Fruit fly (Drosophila melanogaster) whole organism, embryonic: ENCODE measurements around the gene Ptp36E.
A peak's percentile ranks its signal among the peaks of the same experiment; 100 is the strongest.

Source experiments
- Adf1 ChIP-seq: fragments of 200-800 bp; sonication (Bioruptor generic); IDR thresholded peaks from 2 replicates; pipeline ENCODE4 v1.3.6; 2022; ENCODE audit warnings: missing biosample characterization, missing genetic modification characterization
- B-H2 ChIP-seq: fragments of 200-800 bp; sonication (Bioruptor generic); optimal IDR thresholded peaks from 2 replicates; lab custom pipeline; 2018; ENCODE audit warnings: missing biosample characterization, mild to moderate bottlenecking, missing genetic modification characterization
- CG10209 ChIP-seq: fragments of 200-800 bp; sonication (Bioruptor generic); optimal IDR thresholded peaks from 3 replicates; lab custom pipeline; 2017; ENCODE audit warnings: missing biosample characterization, mild to moderate bottlenecking, missing genetic modification characterization, missing genetic modification reagents
- CG12299 ChIP-seq: fragments of 200-800 bp; sonication (Bioruptor generic); optimal IDR thresholded peaks from 2 replicates; lab custom pipeline; 2018; ENCODE audit warnings: missing biosample characterization, mild to moderate bottlenecking, missing genetic modification characterization
- CG12769 ChIP-seq: fragments of 200-800 bp; sonication (Bioruptor generic); optimal IDR thresholded peaks from 2 replicates; lab custom pipeline; 2019; ENCODE audit warnings: missing biosample characterization, mild to moderate bottlenecking, missing genetic modification characterization, moderate library complexity
- CG1602 ChIP-seq: fragments of 200-800 bp; sonication (Bioruptor generic); optimal IDR thresholded peaks from 3 replicates; lab custom pipeline; 2016; ENCODE audit warnings: missing biosample characterization, missing genetic modification characterization
- CG16779 ChIP-seq: fragments of 200-800 bp; sonication (Bioruptor generic); IDR thresholded peaks from 2 replicates; pipeline ENCODE4 v1.3.6; 2022; ENCODE audit warnings: missing biosample characterization, missing genetic modification characterization
- CG16863 ChIP-seq: fragments of 200-800 bp; sonication (Bioruptor generic); optimal IDR thresholded peaks from 3 replicates; lab custom pipeline; 2016; ENCODE audit warnings: missing biosample characterization, missing genetic modification characterization
- CG17359 ChIP-seq: fragments of 200-800 bp; sonication (Bioruptor generic); optimal IDR thresholded peaks from 3 replicates; lab custom pipeline; 2018; ENCODE audit warnings: missing biosample characterization, mild to moderate bottlenecking, missing genetic modification characterization, moderate library complexity
- CG2678 ChIP-seq: fragments of 200-800 bp; sonication (Bioruptor generic); optimal IDR thresholded peaks from 3 replicates; lab custom pipeline; 2019; ENCODE audit warnings: missing biosample characterization, mild to moderate bottlenecking, missing genetic modification characterization, moderate library complexity
- CG34422 ChIP-seq: fragments of 200-800 bp; sonication (Bioruptor generic); IDR thresholded peaks from 3 replicates; pipeline ENCODE4 v1.3.6; 2022; ENCODE audit warnings: missing biosample characterization, missing genetic modification characterization
- CG42726 ChIP-seq: fragments of 200-800 bp; sonication (Bioruptor generic); IDR thresholded peaks from 2 replicates; pipeline ENCODE4 v1.3.6; 2022; ENCODE audit warnings: missing biosample characterization, missing genetic modification characterization; ENCODE audit not compliant: partially characterized antibody
- CG4820 ChIP-seq: fragments of 200-800 bp; sonication (Bioruptor generic); optimal IDR thresholded peaks from 3 replicates; lab custom pipeline; 2016; ENCODE audit warnings: missing biosample characterization, missing genetic modification characterization
- CG6654 ChIP-seq: fragments of 200-800 bp; sonication (Bioruptor generic); optimal IDR thresholded peaks from 2 replicates; lab custom pipeline; 2017; ENCODE audit warnings: missing biosample characterization, mild to moderate bottlenecking, missing genetic modification characterization
- CG7786 ChIP-seq: fragments of 200-800 bp; sonication (Bioruptor generic); optimal IDR thresholded peaks from 2 replicates; lab custom pipeline; 2016; ENCODE audit warnings: missing biosample characterization, missing genetic modification characterization
- CG7928 ChIP-seq: fragments of 200-800 bp; sonication (Bioruptor generic); optimal IDR thresholded peaks from 2 replicates; lab custom pipeline; 2017; ENCODE audit warnings: missing biosample characterization, mild to moderate bottlenecking, missing genetic modification characterization
- CG8478 ChIP-seq: fragments of >200 bp; optimal IDR thresholded peaks from 2 replicates; lab custom pipeline; 2018
- CG8765 ChIP-seq: fragments of 200-800 bp; sonication (Bioruptor generic); IDR thresholded peaks from 2 replicates; pipeline ENCODE4 v1.3.6; 2022; ENCODE audit warnings: missing biosample characterization, missing genetic modification characterization
- CG9932 ChIP-seq: fragments of 200-800 bp; sonication (Bioruptor generic); IDR thresholded peaks from 2 replicates; pipeline ENCODE4 v1.3.6; 2022; ENCODE audit warnings: missing biosample characterization, missing genetic modification characterization
- Chrac-16 ChIP-seq: fragments of 200-800 bp; sonication (Bioruptor generic); optimal IDR thresholded peaks from 3 replicates; lab custom pipeline; 2016; ENCODE audit warnings: missing biosample characterization, missing genetic modification characterization
- CkIIα-i1 ChIP-seq: fragments of 200-800 bp; sonication (Bioruptor generic); IDR thresholded peaks from 2 replicates; pipeline ENCODE4 v1.3.6; 2022; ENCODE audit warnings: missing biosample characterization, missing genetic modification characterization
- CrebB ChIP-seq: fragments of 200-800 bp; sonication (Bioruptor generic); optimal IDR thresholded peaks from 3 replicates; lab custom pipeline; 2018; ENCODE audit warnings: missing biosample characterization, mild to moderate bottlenecking, missing genetic modification characterization
- Dref ChIP-seq: fragments of 200-800 bp; sonication (Bioruptor generic); IDR thresholded peaks from 2 replicates; pipeline ENCODE4 v1.3.6; 2022; ENCODE audit warnings: missing biosample characterization, missing genetic modification characterization
- E2f1 ChIP-seq: fragments of 200-800 bp; sonication (Bioruptor generic); IDR thresholded peaks from 2 replicates; pipeline ENCODE4 v1.3.6; 2022; ENCODE audit warnings: missing biosample characterization, missing genetic modification characterization
- HLH3B ChIP-seq: fragments of 200-800 bp; sonication (Bioruptor generic); IDR thresholded peaks from 2 replicates; pipeline ENCODE4 v1.3.6; 2022; ENCODE audit warnings: missing biosample characterization, missing genetic modification characterization
- Hr78 ChIP-seq, 2 experiments: fragments of 200-800 bp in 1 of 2; fragments of >200 bp in 1 of 2; sonication (Bioruptor generic) in 1 of 2; optimal IDR thresholded peaks; 2 replicates each; lab custom pipeline; 2017 to 2019; ENCODE audit warnings: missing biosample characterization in 2 of 2, missing genetic modification characterization in 2 of 2, mild to moderate bottlenecking in 1 of 2, moderate library complexity in 1 of 2
- Lhr ChIP-seq: fragments of 200-800 bp; sonication (Bioruptor generic); optimal IDR thresholded peaks from 3 replicates; lab custom pipeline; 2017; ENCODE audit warnings: mild to moderate bottlenecking, missing biosample characterization, missing genetic modification reagents, missing genetic modification characterization
- Mes4 ChIP-seq: fragments of 200-800 bp; sonication (Bioruptor generic); optimal IDR thresholded peaks from 2 replicates; lab custom pipeline; 2016; ENCODE audit warnings: missing biosample characterization, missing genetic modification characterization
- Mrtf ChIP-seq: fragments of 200-800 bp; sonication (Bioruptor generic); IDR thresholded peaks from 3 replicates; pipeline ENCODE4 v1.3.6; 2022; ENCODE audit warnings: missing biosample characterization, missing genetic modification characterization
- Oli ChIP-seq: fragments of 200-800 bp; sonication (Bioruptor generic); optimal IDR thresholded peaks from 2 replicates; lab custom pipeline; 2018; ENCODE audit warnings: missing biosample characterization, mild to moderate bottlenecking, missing genetic modification characterization, moderate library complexity
- Trl ChIP-seq, 3 experiments: fragments of >200 bp in 2 of 3; fragments of 200-800 bp in 1 of 3; sonication (Bioruptor generic) in 1 of 3; optimal IDR thresholded peaks; 2 replicates in 1 of 3; 3 replicates in 2 of 3; lab custom pipeline; 2016 to 2017; ENCODE audit warnings: missing biosample characterization in 1 of 3, missing genetic modification characterization in 1 of 3
- Usf ChIP-seq: fragments of 200-800 bp; sonication (Bioruptor generic); optimal IDR thresholded peaks from 2 replicates; lab custom pipeline; 2017; ENCODE audit warnings: missing genotype, missing biosample characterization, missing genetic modification characterization
- bab2 ChIP-seq: fragments of 200-800 bp; sonication (Bioruptor generic); optimal IDR thresholded peaks from 2 replicates; lab custom pipeline; 2016; ENCODE audit warnings: missing biosample characterization, missing genetic modification characterization
- cg ChIP-seq: fragments of 200-800 bp; sonication (Bioruptor generic); optimal IDR thresholded peaks from 3 replicates; lab custom pipeline; 2019; ENCODE audit warnings: missing biosample characterization, mild to moderate bottlenecking, missing genetic modification characterization, moderate library complexity
- danr ChIP-seq: fragments of 200-800 bp; sonication (Bioruptor generic); IDR thresholded peaks from 2 replicates; pipeline ENCODE4 v1.3.6; 2022; ENCODE audit warnings: missing biosample characterization, missing genetic modification characterization
- dati ChIP-seq: fragments of 200-800 bp; sonication (Bioruptor generic); IDR thresholded peaks from 2 replicates; pipeline ENCODE4 v1.3.6; 2022; ENCODE audit warnings: missing biosample characterization, missing genetic modification characterization
- ewg ChIP-seq: fragments of 200-800 bp; sonication (Bioruptor generic); optimal IDR thresholded peaks from 3 replicates; lab custom pipeline; 2017; ENCODE audit warnings: mild to moderate bottlenecking, missing biosample characterization, missing genetic modification reagents, missing genetic modification characterization
- gem ChIP-seq: fragments of 200-800 bp; sonication (Bioruptor generic); optimal IDR thresholded peaks from 2 replicates; lab custom pipeline; 2019; ENCODE audit warnings: missing biosample characterization, mild to moderate bottlenecking, missing genetic modification characterization, moderate library complexity
- gro ChIP-seq: fragments of 200-800 bp; sonication (Bioruptor generic); optimal IDR thresholded peaks from 2 replicates; lab custom pipeline; 2016; ENCODE audit warnings: missing biosample characterization, missing genetic modification characterization
- hbn ChIP-seq: fragments of 200-800 bp; sonication (Bioruptor generic); IDR thresholded peaks from 2 replicates; pipeline ENCODE4 v1.3.6; 2022; ENCODE audit warnings: missing biosample characterization, missing genetic modification characterization; ENCODE audit not compliant: partially characterized antibody
- hkb ChIP-seq, 2 experiments: fragments of 200-800 bp in 1 of 2; fragments of >200 bp in 1 of 2; sonication (Bioruptor generic) in 1 of 2; IDR thresholded peaks in 1 of 2; optimal IDR thresholded peaks in 1 of 2; 2 replicates each; pipeline versions ENCODE4 v1.3.6 to Lab custom; 2017 to 2022; ENCODE audit warnings: missing biosample characterization in 1 of 2, missing genetic modification characterization in 1 of 2
- kay ChIP-seq: fragments of 200-800 bp; sonication (Bioruptor generic); optimal IDR thresholded peaks from 2 replicates; lab custom pipeline; 2016; ENCODE audit warnings: missing biosample characterization, missing genetic modification characterization
- kni ChIP-seq: fragments of 200-800 bp; sonication (Bioruptor generic); optimal IDR thresholded peaks from 3 replicates; lab custom pipeline; 2017; ENCODE audit warnings: mild to moderate bottlenecking, missing biosample characterization, missing genetic modification reagents, missing genetic modification characterization
- luna ChIP-seq: fragments of 200-800 bp; sonication (Bioruptor generic); optimal IDR thresholded peaks from 2 replicates; lab custom pipeline; 2016; ENCODE audit warnings: missing biosample characterization, missing genetic modification characterization
- mirr ChIP-seq: fragments of 200-800 bp; sonication (Bioruptor generic); optimal IDR thresholded peaks from 3 replicates; lab custom pipeline; 2018; ENCODE audit warnings: missing biosample characterization, mild to moderate bottlenecking, missing genetic modification characterization
- run ChIP-seq: fragments of 200-800 bp; sonication (Bioruptor generic); optimal IDR thresholded peaks from 3 replicates; lab custom pipeline; 2018; ENCODE audit warnings: missing biosample characterization, mild to moderate bottlenecking, missing genetic modification characterization
- sens-2 ChIP-seq: fragments of 200-800 bp; sonication (Bioruptor generic); IDR thresholded peaks from 2 replicates; pipeline ENCODE4 v1.3.6; 2022; ENCODE audit warnings: missing biosample characterization, missing genetic modification characterization
- twi ChIP-seq: fragments of 200-800 bp; optimal IDR thresholded peaks from 2 replicates; lab custom pipeline; 2019; ENCODE audit warnings: missing biosample characterization, mild to moderate bottlenecking, missing genetic modification characterization, moderate library complexity
- tx ChIP-seq: fragments of 200-800 bp; sonication (Bioruptor generic); optimal IDR thresholded peaks from 2 replicates; lab custom pipeline; 2016; ENCODE audit warnings: missing biosample characterization, missing genetic modification characterization

The Ptp36E gene

dm6 chr2L:18148552-18149219, 36.1 kb downstream of the Ptp36E start (continued):
- TF ChIP-seq Dref (GFP tag; lab: Robert Waterston, UW) (no peak), hbn (GFP tag; lab: Robert Waterston, UW) (no peak), Usf (GFP tag; lab: Kevin White, UChicago) (no peak), run (tag; lab: Kevin White, UChicago) (peak; percentile 45), kay (GFP tag; lab: Kevin White, UChicago) (no peak), CG7928 (peak; percentile 14), ewg (peak; percentile 49), CrebB (tag; lab: Kevin White, UChicago) (peak; percentile 86), CG17359 (peak; percentile 73), E2f1 (no peak), CG42726 (no peak), CG4820 (peak; percentile 38), cg (GFP tag; lab: Kevin White, UChicago) (peak; percentile 16), bab2 (peak; percentile 66), danr (GFP tag; lab: Robert Waterston, UW) (no peak), Lhr (GFP tag; lab: Kevin White, UChicago) (peak; percentile 57), gro (no peak), sens-2 (0 out of 2 replicates have a peak, but pooled peaks have one; percentile 6), CG16863 (GFP tag; lab: Kevin White, UChicago) (no peak), hkb (optimal IDR thresholded peaks at IDR 0.05; lab: Kevin White, UChicago) (no peak), hkb (GFP tag; IDR thresholded peaks at IDR 0.05; lab: Robert Waterston, UW) (peak; percentile 82), Adf1 (GFP tag; lab: Robert Waterston, UW) (peak; percentile 55), CG34422 (GFP tag; lab: Robert Waterston, UW) (no peak), CG9932 (GFP tag; lab: Robert Waterston, UW) (0 out of 2 replicates have a peak, but pooled peaks have one; percentile 32), CG16779 (GFP tag; lab: Robert Waterston, UW) (peak; percentile 43; the same call in 1 of the 2 replicates), B-H2 (GFP tag; lab: Kevin White, UChicago) (peak; percentile 67), twi (no peak), Mes4 (GFP tag; lab: Kevin White, UChicago) (peak; percentile 62), CG7786 (GFP tag; lab: Kevin White, UChicago) (no peak), tx (GFP tag; lab: Kevin White, UChicago) (no peak), gem (peak; percentile 66), Trl (optimal IDR thresholded peaks at IDR 0.05; lab: Kevin White, UChicago) (no peak), Trl (GFP tag; optimal IDR thresholded peaks at IDR 0.05; lab: Kevin White, UChicago) (peak; percentile 64), CG12299 (peak; percentile 56), CG8478 (no peak), CG10209 (GFP tag; lab: Kevin White, UChicago) (peak; percentile 77), HLH3B (GFP tag; lab: Robert Waterston, UW) (peak; percentile 59; the same call in 1 of the 2 replicates), CG6654 (GFP tag; lab: Kevin White, UChicago) (peak; percentile 14), Chrac-16 (GFP tag; lab: Kevin White, UChicago) (no peak), Mrtf (GFP tag; lab: Robert Waterston, UW) (peak; percentile 62; the same call in 2 of the 3 replicates), mirr (GFP tag; lab: Kevin White, UChicago) (peak; percentile 99), CG1602 (peak; percentile 13), Oli (tag; lab: Kevin White, UChicago) (peak; percentile 22), CG8765 (GFP tag; lab: Robert Waterston, UW) (no peak), kni (GFP tag; lab: Kevin White, UChicago) (peak; percentile 59), Hr78 (GFP tag; optimal IDR thresholded peaks at IDR 0.05; lab: Kevin White, UChicago) (peak in 1 of 2 experiments; percentile 59), CkIIα-i1 (GFP tag; lab: Robert Waterston, UW) (0 out of 2 replicates have a peak, but pooled peaks have one; percentile 29), dati (no peak), luna (GFP tag; lab: Kevin White, UChicago) (no peak), CG2678 (tag; lab: Kevin White, UChicago) (peak; percentile 78), CG12769 (tag; lab: Kevin White, UChicago) (peak; percentile 51)
